Worm (Caenorhabditis elegans): ENCODE results near the gene Y39G8B.13.
"Not testable (repeated sequence)": the region's sequence is repeated elsewhere in the genome, so short reads cannot be mapped to it uniquely, and the experiment has no call there.

DNA sequence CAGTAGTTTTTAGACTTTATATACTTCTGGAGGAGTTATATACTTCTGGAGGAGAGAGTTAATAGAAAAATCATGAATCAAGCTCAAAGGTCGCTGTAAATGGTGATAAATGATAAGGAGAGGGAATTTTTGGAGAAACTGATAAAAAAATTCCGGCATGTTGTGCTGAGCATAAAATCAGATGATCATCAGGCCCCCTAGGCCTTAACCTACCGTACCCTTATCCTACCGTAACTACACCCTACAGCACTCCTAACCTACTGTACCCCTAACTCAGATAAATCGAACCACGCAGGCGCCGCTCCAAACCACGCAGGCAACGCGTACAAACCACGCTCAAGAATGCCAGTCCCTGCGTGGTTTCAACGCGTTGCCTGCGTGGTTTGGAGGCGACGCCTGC is 17.2 kb upstream of the Y39G8B.13 start, which contains the start of gene F01D5.3:
- not testable (repeated sequence) for TF ChIP-seq him-1, W03F9.2 (tag; optimal IDR thresholded peaks at IDR 0.05)
